Worm (Caenorhabditis elegans) whole organism, L4 larva: ENCODE data around the gene eif-3.L.
A peak's percentile ranks its signal among the peaks of the same experiment; 100 is the strongest.

Source experiments
- F26F4.8 ChIP-seq: fragments of 200-800 bp; sonication (Bioruptor generic); conservative IDR thresholded peaks from 2 replicates; pipeline ENCODE4 v1.3.6; 2022; ENCODE audit warnings: missing genetic modification characterization, missing compliant biosample characterization
- F44E2.7 ChIP-seq: fragments of 200-800 bp; sonication (Bioruptor generic); IDR thresholded peaks from 2 replicates; pipeline ENCODE4 v2.1.2; 2022; ENCODE audit warnings: missing genetic modification characterization, missing compliant biosample characterization
- F49E8.2 ChIP-seq: sonication (generic microtip); optimal IDR thresholded peaks from 2 replicates; lab custom pipeline; 2016; ENCODE audit warnings: missing compliant biosample characterization, mild to moderate bottlenecking, missing genetic modification characterization, borderline replicate concordance
- T26A8.4 ChIP-seq: fragments of 200-800 bp; sonication (Bioruptor generic); IDR thresholded peaks from 2 replicates; pipeline ENCODE4 v1.3.6; 2022; ENCODE audit warnings: missing genetic modification characterization, missing compliant biosample characterization
- Y48G9A.11 ChIP-seq: fragments of 200-800 bp; sonication (Bioruptor generic); IDR thresholded peaks from 2 replicates; pipeline ENCODE4 v1.3.6; 2022; ENCODE audit warnings: missing genetic modification reagents, missing genetic modification characterization, missing compliant biosample characterization
- Y5F2A.4 ChIP-seq: fragments of 200-800 bp; sonication (Bioruptor generic); optimal IDR thresholded peaks from 2 replicates; lab custom pipeline; 2018; ENCODE audit warnings: mild to moderate bottlenecking, missing genetic modification characterization, missing compliant biosample characterization
- Y75B8A.6 ChIP-seq: fragments of 200-800 bp; sonication (Bioruptor generic); IDR thresholded peaks from 2 replicates; pipeline ENCODE4 v1.3.6; 2022; ENCODE audit warnings: missing genetic modification reagents, missing genetic modification characterization, missing compliant biosample characterization
- ZK546.5 ChIP-seq, 2 experiments: sonication (generic microtip); optimal IDR thresholded peaks; 2 replicates each; lab custom pipeline; 2017; ENCODE audit warnings: missing biosample characterization in 2 of 2, missing genetic modification characterization in 2 of 2
- aha-1 ChIP-seq: fragments of 150-350 bp; peaks from one replicate; lab custom pipeline; 2014; ENCODE audit warnings: missing biosample characterization, missing genetic modification characterization
- aly-2 ChIP-seq: sonication (generic microtip); optimal IDR thresholded peaks from 2 replicates; lab custom pipeline; 2018; ENCODE audit warnings: missing biosample characterization, missing genetic modification characterization
- ama-1 ChIP-seq: fragments of 150-350 bp; optimal IDR thresholded peaks from 2 replicates; lab custom pipeline; 2014; ENCODE audit warnings: inconsistent platforms, mixed read lengths
- arid-1 ChIP-seq: fragments of 200-800 bp; sonication (Bioruptor generic); conservative IDR thresholded peaks from 2 replicates; pipeline ENCODE4 v1.3.6; 2022; ENCODE audit warnings: missing genetic modification reagents, missing genetic modification characterization, missing compliant biosample characterization
- ceh-20 ChIP-seq: fragments of 200-800 bp; sonication (Bioruptor generic); IDR thresholded peaks from 2 replicates; pipeline ENCODE4 v1.3.6; 2022; ENCODE audit warnings: missing genetic modification reagents, missing genetic modification characterization, missing compliant biosample characterization
- ceh-28 ChIP-seq: fragments of 150-350 bp; optimal IDR thresholded peaks from 2 replicates; lab custom pipeline; 2014; ENCODE audit warnings: missing biosample characterization, missing genetic modification reagents, missing genetic modification characterization
- ceh-32 ChIP-seq: sonication (generic microtip); optimal IDR thresholded peaks from 2 replicates; lab custom pipeline; 2016; ENCODE audit warnings: mild to moderate bottlenecking, missing genetic modification characterization, missing compliant biosample characterization; ENCODE audit not compliant: poor library complexity
- ctbp-1 ChIP-seq: fragments of 200-800 bp; sonication (Bioruptor generic); IDR thresholded peaks from 2 replicates; pipeline ENCODE4 v1.3.6; 2022; ENCODE audit warnings: missing genetic modification reagents, missing genetic modification characterization, missing compliant biosample characterization
- daf-19 ChIP-seq: fragments of 200-800 bp; sonication (Bioruptor generic); conservative IDR thresholded peaks from 2 replicates; pipeline ENCODE4 v1.3.6; 2022; ENCODE audit warnings: missing genetic modification characterization, missing compliant biosample characterization
- dmd-6 ChIP-seq: fragments of 200-800 bp; sonication (Bioruptor generic); IDR thresholded peaks from 2 replicates; pipeline ENCODE4 v1.3.6; 2022; ENCODE audit warnings: missing genetic modification reagents, missing genetic modification characterization, missing compliant biosample characterization
- dmd-9 ChIP-seq: fragments of 200-800 bp; sonication (Bioruptor generic); IDR thresholded peaks from 2 replicates; pipeline ENCODE4 v1.3.6; 2022; ENCODE audit warnings: missing genetic modification reagents, missing genetic modification characterization, missing compliant biosample characterization
- dpl-1 ChIP-seq: fragments of 150-350 bp; optimal IDR thresholded peaks from 2 replicates; lab custom pipeline; 2014; ENCODE audit warnings: missing biosample characterization, missing genetic modification reagents, missing genetic modification characterization
- duxl-1 ChIP-seq: sonication (generic microtip); optimal IDR thresholded peaks from 2 replicates; lab custom pipeline; 2016; ENCODE audit warnings: mild to moderate bottlenecking, missing genetic modification characterization, moderate library complexity, missing compliant biosample characterization; ENCODE audit not compliant: poor library complexity
- egl-27 ChIP-seq: sonication (generic microtip); optimal IDR thresholded peaks from 3 replicates; lab custom pipeline; 2017; ENCODE audit warnings: missing biosample characterization, missing genetic modification reagents, missing genetic modification characterization
- fos-1 ChIP-seq: fragments of 150-350 bp; optimal IDR thresholded peaks from 2 replicates; lab custom pipeline; 2014; ENCODE audit warnings: missing biosample characterization, missing genetic modification characterization
- hif-1 ChIP-seq, 2 experiments: sonication (generic microtip); optimal IDR thresholded peaks; 2 replicates each; lab custom pipeline; 2016 to 2017; ENCODE audit warnings: missing compliant biosample characterization in 2 of 2, missing genetic modification characterization in 2 of 2, missing genetic modification reagents in 2 of 2, missing genotype in 2 of 2, mild to moderate bottlenecking in 1 of 2
- hlh-11 ChIP-seq: fragments of 200-800 bp; sonication (Bioruptor generic); optimal IDR thresholded peaks from 2 replicates; lab custom pipeline; 2018; ENCODE audit warnings: mild to moderate bottlenecking, missing genetic modification characterization, missing compliant biosample characterization
- hmg-1.1 ChIP-seq: fragments of 200-800 bp; sonication (Bioruptor generic); IDR thresholded peaks from 2 replicates; pipeline ENCODE4 v1.3.6; 2022; ENCODE audit warnings: missing genetic modification reagents, missing genetic modification characterization, missing compliant biosample characterization
- lin-38 ChIP-seq: fragments of 200-800 bp; sonication (Bioruptor generic); IDR thresholded peaks from 2 replicates; pipeline ENCODE4 v1.3.6; 2022; ENCODE audit warnings: missing genetic modification reagents, missing genetic modification characterization, missing compliant biosample characterization
- lir-3 ChIP-seq: sonication (generic microtip); optimal IDR thresholded peaks from 2 replicates; lab custom pipeline; 2016; ENCODE audit warnings: mild to moderate bottlenecking, missing genetic modification characterization, missing compliant biosample characterization
- mep-1 ChIP-seq: fragments of 150-350 bp; sonication (generic microtip); optimal IDR thresholded peaks from 3 replicates; lab custom pipeline; 2014; ENCODE audit warnings: missing biosample characterization, missing genetic modification characterization
- mes-2 ChIP-seq: sonication (generic microtip); optimal IDR thresholded peaks from 2 replicates; lab custom pipeline; 2016; ENCODE audit warnings: missing genotype, mild to moderate bottlenecking, missing genetic modification characterization, missing compliant biosample characterization; ENCODE audit not compliant: poor library complexity, severe bottlenecking
- mxl-3 ChIP-seq: fragments of 200-800 bp; sonication (Bioruptor generic); optimal IDR thresholded peaks from 2 replicates; lab custom pipeline; 2018; ENCODE audit warnings: mild to moderate bottlenecking, missing genetic modification characterization, missing compliant biosample characterization
- nhr-111 ChIP-seq: fragments of 200-800 bp; sonication (Bioruptor generic); optimal IDR thresholded peaks from 2 replicates; lab custom pipeline; 2018; ENCODE audit warnings: mild to moderate bottlenecking, missing genetic modification characterization, missing compliant biosample characterization
- nhr-28 ChIP-seq: fragments of 150-350 bp; optimal IDR thresholded peaks from 2 replicates; lab custom pipeline; 2014; ENCODE audit warnings: missing biosample characterization, missing genetic modification characterization
- nhr-41 ChIP-seq: fragments of 200-800 bp; sonication (Bioruptor generic); IDR thresholded peaks from 2 replicates; pipeline ENCODE4 v1.3.6; 2022; ENCODE audit warnings: missing genetic modification reagents, missing genetic modification characterization, missing compliant biosample characterization
- nhr-42 ChIP-seq: fragments of 200-800 bp; sonication (Bioruptor generic); IDR thresholded peaks from 2 replicates; pipeline ENCODE4 v1.3.6; 2022; ENCODE audit warnings: missing genetic modification characterization, missing compliant biosample characterization
- nhr-77 ChIP-seq: fragments of 150-350 bp; optimal IDR thresholded peaks from 2 replicates; lab custom pipeline; 2014; ENCODE audit warnings: missing biosample characterization, missing genetic modification characterization
- pha-4 ChIP-seq, 2 experiments: fragments of 150-350 bp in 1 of 2; fragments of 200-800 bp in 1 of 2; sonication (Bioruptor generic) in 1 of 2; IDR thresholded peaks in 1 of 2; optimal IDR thresholded peaks in 1 of 2; 2 replicates each; pipeline versions ENCODE4 v1.3.6 to Lab custom; 2014 to 2022; ENCODE audit warnings: missing genetic modification characterization in 2 of 2, missing genetic modification reagents in 2 of 2, missing biosample characterization in 1 of 2, missing compliant biosample characterization in 1 of 2
- set-16 ChIP-seq: fragments of 200-800 bp; sonication (Bioruptor generic); IDR thresholded peaks from 2 replicates; pipeline ENCODE4 v1.3.6; 2022; ENCODE audit warnings: missing genetic modification reagents, missing genetic modification characterization, missing compliant biosample characterization
- snpc-4 ChIP-seq: fragments of 150-350 bp; optimal IDR thresholded peaks from 2 replicates; lab custom pipeline; 2014; ENCODE audit warnings: missing biosample characterization, missing genetic modification characterization
- spr-1 ChIP-seq: sonication (generic microtip); optimal IDR thresholded peaks from 2 replicates; lab custom pipeline; 2016; ENCODE audit warnings: mild to moderate bottlenecking, missing genetic modification characterization, missing compliant biosample characterization
- spr-3 ChIP-seq: fragments of 200-800 bp; sonication (Bioruptor generic); optimal IDR thresholded peaks from 2 replicates; lab custom pipeline; 2018; ENCODE audit warnings: mild to moderate bottlenecking, missing genetic modification characterization, missing compliant biosample characterization
- tra-1 ChIP-seq: fragments of 200-800 bp; sonication (Bioruptor generic); IDR thresholded peaks from 2 replicates; pipeline ENCODE4 v1.3.6; 2022; ENCODE audit warnings: missing genetic modification reagents, missing genetic modification characterization, missing compliant biosample characterization
- unc-39 ChIP-seq: sonication (generic microtip); optimal IDR thresholded peaks from 2 replicates; lab custom pipeline; 2017; ENCODE audit warnings: missing biosample characterization, missing genetic modification characterization
- zag-1 ChIP-seq: fragments of 150-350 bp; optimal IDR thresholded peaks from 2 replicates; lab custom pipeline; 2014; ENCODE audit warnings: missing biosample characterization, missing genetic modification characterization
- zfp-3 ChIP-seq: fragments of 200-800 bp; sonication (Bioruptor generic); conservative IDR thresholded peaks from 2 replicates; pipeline ENCODE4 v1.3.6; 2022; ENCODE audit warnings: missing genetic modification reagents, missing genetic modification characterization, missing compliant biosample characterization
- zip-2 ChIP-seq: fragments of 150-350 bp; optimal IDR thresholded peaks from 2 replicates; lab custom pipeline; 2014; ENCODE audit warnings: missing biosample characterization, missing genetic modification characterization
- ztf-7 ChIP-seq: fragments of 150-350 bp; optimal IDR thresholded peaks from 2 replicates; lab custom pipeline; 2014; ENCODE audit warnings: missing biosample characterization, missing genetic modification characterization

The eif-3.L gene

DNA sequence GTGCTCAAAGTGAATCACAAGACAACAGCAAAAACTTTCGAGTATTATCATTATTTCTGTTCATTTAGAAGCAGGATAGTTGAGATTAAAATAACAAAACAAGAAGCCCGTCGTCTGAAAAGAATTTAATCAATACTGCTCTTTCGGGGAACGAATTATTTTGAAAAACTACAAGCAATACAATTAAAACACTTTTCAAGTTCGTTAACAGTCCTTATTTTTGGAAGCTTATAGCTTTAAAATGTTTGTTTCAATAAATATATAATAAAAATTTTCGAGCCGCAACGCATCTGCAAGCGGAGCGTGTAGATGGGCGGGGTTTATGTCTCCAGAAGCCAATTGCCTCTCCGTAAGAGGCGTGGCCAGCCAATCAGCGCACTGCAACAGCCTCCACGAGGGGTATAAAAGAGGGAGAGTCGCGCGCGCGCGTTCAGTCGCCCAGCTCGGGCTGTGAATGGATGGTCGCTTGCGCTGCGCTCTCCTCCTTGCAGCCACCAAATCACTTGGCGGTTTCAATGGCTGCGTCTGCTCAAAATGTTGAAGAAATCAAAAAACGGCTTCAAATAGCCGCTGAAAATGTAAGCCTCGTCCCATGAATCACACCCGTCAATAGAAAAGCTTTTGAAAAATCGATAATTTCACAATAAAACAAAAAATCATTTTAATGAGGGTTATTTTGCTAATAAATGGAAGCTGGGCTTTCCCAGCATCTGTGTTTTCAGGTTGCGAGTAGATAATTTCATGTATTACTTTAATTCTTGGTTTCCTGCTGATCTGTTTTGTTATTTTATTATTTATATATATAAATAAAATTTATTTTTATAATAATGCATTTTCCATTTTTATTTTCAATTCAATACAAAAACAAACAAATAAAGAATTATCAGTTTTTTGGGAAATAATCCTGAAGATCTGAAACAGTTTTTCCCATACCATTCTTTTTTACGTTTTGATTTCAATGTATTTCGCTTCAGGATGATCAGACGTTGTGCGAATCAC lies 38.8 kb upstream of the eif-3.L start, which contains the start of the genes ift-43 and mdt-26 (continued):
- TF ChIP-seq dmd-9 (no peak), dmd-6 (GFP tag; lab: Robert Waterston, UW) (peak; percentile 70), hlh-11 (tag; lab: Kevin White, UChicago) (peak; percentile 53), fos-1 (tag; lab: Kevin White, UChicago) (no peak), spr-1 (tag; lab: Kevin White, UChicago) (peak; percentile 81), nhr-111 (GFP tag; lab: Kevin White, UChicago) (peak; percentile 21), ama-1 (lab: Kevin White, UChicago) (peak; percentile 100), aly-2 (tag; lab: Kevin White, UChicago) (no peak), snpc-4 (no peak), nhr-28 (tag; lab: Kevin White, UChicago) (peak; percentile 46), egl-27 (tag; lab: Kevin White, UChicago) (no peak), F44E2.7 (GFP tag; lab: Robert Waterston, UW) (0 out of 2 replicates have a peak, but pooled peaks have one; percentile 41), hmg-1.1 (GFP tag; lab: Robert Waterston, UW) (peak; percentile 94), hif-1 (tag; optimal IDR thresholded peaks at IDR 0.05; lab: Kevin White, UChicago) (peak; percentile 31 to 69), tra-1 (GFP tag; lab: Robert Waterston, UW) (peak; percentile 46; the same call in 1 of the 2 replicates), F49E8.2 (no peak), ceh-28 (tag; lab: Kevin White, UChicago) (peak; percentile 76), Y75B8A.6 (GFP tag; lab: Robert Waterston, UW) (peak; percentile 73; the same call in 1 of the 2 replicates), mes-2 (tag; lab: Kevin White, UChicago) (peak; percentile 74), ctbp-1 (GFP tag; lab: Robert Waterston, UW) (peak; percentile 92), ceh-32 (peak; percentile 55), ceh-20 (GFP tag; lab: Robert Waterston, UW) (peak; percentile 67), nhr-42 (GFP tag; lab: Robert Waterston, UW) (peak; percentile 83), ztf-7 (no peak), spr-3 (GFP tag; lab: Kevin White, UChicago) (no peak), lin-38 (GFP tag; lab: Robert Waterston, UW) (peak; percentile 66), zfp-3 (GFP tag; lab: Robert Waterston, UW) (0 out of 2 replicates have a peak, but pooled peaks have one; percentile 36), ZK546.5 (tag; optimal IDR thresholded peaks at IDR 0.05; lab: Kevin White, UChicago) (peak in 1 of 2 experiments; percentile 3), zip-2 (no peak), duxl-1 (tag; lab: Kevin White, UChicago) (peak; percentile 31), unc-39 (tag; lab: Kevin White, UChicago) (no peak), Y5F2A.4 (GFP tag; lab: Kevin White, UChicago) (no peak), set-16 (GFP tag; lab: Robert Waterston, UW) (peak; percentile 99), lir-3 (tag; lab: Kevin White, UChicago) (peak; percentile 28), arid-1 (peak; percentile 78), Y48G9A.11 (GFP tag; lab: Robert Waterston, UW) (peak; percentile 30; the same call in 1 of the 2 replicates), daf-19 (peak; percentile 91), dpl-1 (GFP tag; lab: Kevin White, UChicago) (peak; percentile 40), zag-1 (tag; lab: Kevin White, UChicago) (no peak), T26A8.4 (GFP tag; lab: Robert Waterston, UW) (peak; percentile 82), mep-1 (tag; lab: Kevin White, UChicago) (peak; percentile 77), pha-4 (GFP tag; IDR thresholded peaks at IDR 0.05; lab: Robert Waterston, UW) (peak; percentile 72; the same call in 1 of the 2 replicates), pha-4 (tag; optimal IDR thresholded peaks at IDR 0.05; lab: Kevin White, UChicago) (no peak), F26F4.8 (GFP tag; lab: Robert Waterston, UW) (no peak), nhr-77 (tag; lab: Kevin White, UChicago) (peak; percentile 0), aha-1 (peak; percentile 99), nhr-41 (peak; percentile 65; the same call in 1 of the 2 replicates), mxl-3 (GFP tag; lab: Kevin White, UChicago) (peak; percentile 47)
